Fruit fly (Drosophila melanogaster): ENCODE measurements around the gene CheA84a.

DNA sequence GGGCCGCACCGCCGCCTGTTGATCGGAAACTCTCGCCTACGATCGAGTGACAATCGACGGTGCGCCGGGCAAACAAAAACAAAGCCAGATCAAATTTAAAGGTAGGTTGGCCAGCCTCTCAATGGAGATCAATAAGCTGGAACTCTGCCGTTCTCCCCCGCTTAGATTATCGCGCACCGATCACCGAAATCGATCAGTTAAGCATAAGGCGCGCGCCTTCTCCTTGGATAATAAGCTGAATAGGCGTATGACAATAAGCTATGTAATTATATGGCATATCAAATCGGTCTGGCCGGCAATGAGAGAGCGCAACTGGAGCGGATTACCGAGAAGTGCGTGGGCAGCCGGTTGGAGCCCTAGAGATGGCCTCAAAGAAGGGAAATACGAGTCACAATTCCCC lies 6.3 kb downstream of the CheA84a start:
- TF ChIP-seq h (optimal IDR thresholded peaks at IDR 0.05) (no peak), ttk (optimal IDR thresholded peaks at IDR 0.05) (no peak)
